Fruit fly (Drosophila melanogaster): Measurements from ENCODE around the gene CG13847.

The CG13847 gene

dm6 chr3R:22379942-22380341 is 56.0 kb downstream of the CG13847 start, which contains the start of gene CG34149 (continued):
- TF ChIP-seq Gug (GFP tag; IDR thresholded peaks at IDR 0.05) (no peak), CG12155 (GFP tag; optimal IDR thresholded peaks at IDR 0.05) (no peak), Aef1 (GFP tag; IDR thresholded peaks at IDR 0.05) (no peak), CG6765 (GFP tag; optimal IDR thresholded peaks at IDR 0.05) (no peak), CG4617 (GFP tag; optimal IDR thresholded peaks at IDR 0.05; ENCODE audit: borderline replicate concordance) (no peak), Usf (GFP tag; optimal IDR thresholded peaks at IDR 0.05) (no peak), Lpt (GFP tag; optimal IDR thresholded peaks at IDR 0.05) (no peak), Bgb (GFP tag; IDR thresholded peaks at IDR 0.05; ENCODE audit: partially characterized antibody) (peak; percentile 33; the same call in 1 of the 2 replicates), lov (optimal IDR thresholded peaks at IDR 0.05) (no peak), lov (GFP tag; IDR thresholded peaks at IDR 0.05) (no peak), CG18476 (GFP tag; optimal IDR thresholded peaks at IDR 0.05) (no peak), sqz (GFP tag; optimal IDR thresholded peaks at IDR 0.05) (no peak), pum (GFP tag; optimal IDR thresholded peaks at IDR 0.05) (no peak), CG13287 (GFP tag; IDR thresholded peaks at IDR 0.05; ENCODE audit: partially characterized antibody) (peak; percentile 73), her (GFP tag; optimal IDR thresholded peaks at IDR 0.05) (no peak), aop (GFP tag; IDR thresholded peaks at IDR 0.05) (no peak), stwl (tag; optimal IDR thresholded peaks at IDR 0.05) (peak; percentile 48), Opbp (GFP tag; IDR thresholded peaks at IDR 0.05; ENCODE audit: partially characterized antibody) (peak; percentile 10; the same call in 2 of the 3 replicates), CG34422 (GFP tag; IDR thresholded peaks at IDR 0.05) (no peak), zfh1 (GFP tag; IDR thresholded peaks at IDR 0.05) (no peak), CG13624 (GFP tag; optimal IDR thresholded peaks at IDR 0.05) (no peak), Dref (GFP tag; IDR thresholded peaks at IDR 0.05) (peak; percentile 63), CG30403 (GFP tag; optimal IDR thresholded peaks at IDR 0.05) (no peak), psq (GFP tag; optimal IDR thresholded peaks at IDR 0.05) (no peak), dan (GFP tag; IDR thresholded peaks at IDR 0.05) (no peak), CG13424 (tag; optimal IDR thresholded peaks at IDR 0.05) (no peak), Lim3 (GFP tag; IDR thresholded peaks at IDR 0.05) (no peak), sc (optimal IDR thresholded peaks at IDR 0.05) (no peak), sc (GFP tag; optimal IDR thresholded peaks at IDR 0.05) (no peak), CG6791 (GFP tag; IDR thresholded peaks at IDR 0.05; ENCODE audit: partially characterized antibody) (peak; percentile 23; the same call in 1 of the 3 replicates), Dp (GFP tag; optimal IDR thresholded peaks at IDR 0.05) (peak; percentile 79), dmrt99B (tag; optimal IDR thresholded peaks at IDR 0.05) (no peak), CG13775 (GFP tag; optimal IDR thresholded peaks at IDR 0.05) (no peak), nerfin-2 (GFP tag; IDR thresholded peaks at IDR 0.05; ENCODE audit: partially characterized antibody) (peak; percentile 58), jigr1 (GFP tag; IDR thresholded peaks at IDR 0.05) (no peak), Rfx (GFP tag; IDR thresholded peaks at IDR 0.05) (no peak), z (GFP tag; IDR thresholded peaks at IDR 0.05) (no peak), CG9437 (GFP tag; optimal IDR thresholded peaks at IDR 0.05) (no peak), CG10321 (GFP tag; IDR thresholded peaks at IDR 0.05) (no peak), nmo (GFP tag; optimal IDR thresholded peaks at IDR 0.05) (no peak), al (GFP tag; IDR thresholded peaks at IDR 0.05) (no peak), Dll (GFP tag; IDR thresholded peaks at IDR 0.05; ENCODE audit: partially characterized antibody) (peak; percentile 71; the same call in 3 of the 4 replicates), E2f2 (GFP tag; IDR thresholded peaks at IDR 0.05) (peak; percentile 84), CG14667 (GFP tag; IDR thresholded peaks at IDR 0.05) (no peak), onecut (GFP tag; IDR thresholded peaks at IDR 0.05) (no peak), Xbp1 (GFP tag; optimal IDR thresholded peaks at IDR 0.05) (no peak), pita (GFP tag; optimal IDR thresholded peaks at IDR 0.05) (no peak), CG9817 (tag; optimal IDR thresholded peaks at IDR 0.05) (no peak), zen (tag; optimal IDR thresholded peaks at IDR 0.05) (no peak), CG34224 (GFP tag; IDR thresholded peaks at IDR 0.05; ENCODE audit: partially characterized antibody) (peak; percentile 53; the same call in 1 of the 3 replicates), shn (GFP tag; optimal IDR thresholded peaks at IDR 0.05) (no peak), CG11398 (GFP tag; optimal IDR thresholded peaks at IDR 0.05) (no peak)

Measured in whole organism, embryonic.